ENCODE assay signal across 5 worm cellular contexts in genomic region chrV:20712318-20712993, ce11.
TF ChIP-seq lines count a peak whose summit lies in the region.

No protein-coding gene starts in this region.

TF ChIP-seq in whole organism, L1 larva, 84 proteins besides CTCF, POLR2A, EP300 and RAD21 (continued from another document and continues in another):
- TF ChIP-seq lir-3 (tag; optimal IDR thresholded peaks at IDR 0.05; lab: Kevin White, UChicago; ENCODE audit: poor library complexity) = no peak
- TF ChIP-seq zag-1 (tag; optimal IDR thresholded peaks at IDR 0.05; lab: Kevin White, UChicago) = no peak
- peak in 1 of 2 experiments; percentile 78 for TF ChIP-seq lin-35 (GFP tag; optimal IDR thresholded peaks at IDR 0.05; lab: Kevin White, UChicago)
- TF ChIP-seq efl-3 (GFP tag; optimal IDR thresholded peaks at IDR 0.05; lab: Kevin White, UChicago) = no peak
- TF ChIP-seq pqm-1 (tag; optimal IDR thresholded peaks at IDR 0.05; lab: Kevin White, UChicago) = no peak
- TF ChIP-seq aly-2 (tag; optimal IDR thresholded peaks at IDR 0.05; lab: Kevin White, UChicago) = no peak
- no peak for TF ChIP-seq nhr-237 (tag; optimal IDR thresholded peaks at IDR 0.05; lab: Kevin White, UChicago)
- TF ChIP-seq hpl-2 (GFP tag; optimal IDR thresholded peaks at IDR 0.05; lab: Kevin White, UChicago) = no peak
- peak in 2 of 6 experiments; percentile 71 to 77 for TF ChIP-seq elt-3 (tag; optimal IDR thresholded peaks at IDR 0.05; lab: Kevin White, UChicago)
- no peak for TF ChIP-seq mab-9 (GFP tag; IDR thresholded peaks at IDR 0.05; lab: Robert Waterston, UW)
- peak; percentile 20 for TF ChIP-seq tbx-2 (tag; optimal IDR thresholded peaks at IDR 0.05; lab: Kevin White, UChicago)
- peak; percentile 66 for TF ChIP-seq nhr-19 (GFP tag; conservative IDR thresholded peaks at IDR 0.05; lab: Robert Waterston, UW)
- no peak for TF ChIP-seq nhr-28 (tag; optimal IDR thresholded peaks at IDR 0.05; lab: Kevin White, UChicago)
- no peak for TF ChIP-seq rnt-1 (tag; optimal IDR thresholded peaks at IDR 0.05; lab: Kevin White, UChicago)
- no peak for TF ChIP-seq ceh-63 (GFP tag; optimal IDR thresholded peaks at IDR 0.05; lab: Kevin White, UChicago)
- no peak for TF ChIP-seq ztf-11 (tag; optimal IDR thresholded peaks at IDR 0.05; lab: Kevin White, UChicago)
- no peak for TF ChIP-seq sox-4 (tag; optimal IDR thresholded peaks at IDR 0.05; lab: Kevin White, UChicago)
- no peak for TF ChIP-seq nhr-77 (tag; optimal IDR thresholded peaks at IDR 0.05; lab: Kevin White, UChicago)
- TF ChIP-seq skn-1 (tag; optimal IDR thresholded peaks at IDR 0.05; lab: Kevin White, UChicago) = no peak
- no peak for TF ChIP-seq fkh-4 (tag; optimal IDR thresholded peaks at IDR 0.05; lab: Kevin White, UChicago; ENCODE audit: borderline replicate concordance)
- no peak for TF ChIP-seq egl-27 (tag; optimal IDR thresholded peaks at IDR 0.05; lab: Kevin White, UChicago)
- TF ChIP-seq fkh-8 (tag; optimal IDR thresholded peaks at IDR 0.05; lab: Kevin White, UChicago) = no peak
- no peak for TF ChIP-seq mef-2 (tag; optimal IDR thresholded peaks at IDR 0.05; lab: Kevin White, UChicago)
- TF ChIP-seq unc-62 (GFP tag; optimal IDR thresholded peaks at IDR 0.05; lab: Kevin White, UChicago) = no peak
- no peak for TF ChIP-seq zip-4 (GFP tag; optimal IDR thresholded peaks at IDR 0.05; lab: Kevin White, UChicago)
- no peak for TF ChIP-seq sup-37 (GFP tag; optimal IDR thresholded peaks at IDR 0.05; lab: Kevin White, UChicago)
- TF ChIP-seq ztf-4 (tag; optimal IDR thresholded peaks at IDR 0.05; lab: Kevin White, UChicago) = no peak

TF ChIP-seq in whole organism, L2 larva, 48 proteins besides CTCF, POLR2A, EP300 and RAD21 (continued from another document and continues in another):
- TF ChIP-seq mab-5 (tag; optimal IDR thresholded peaks at IDR 0.05; lab: Kevin White, UChicago) = no peak
- no peak for TF ChIP-seq nhr-12 (tag; optimal IDR thresholded peaks at IDR 0.05; lab: Kevin White, UChicago)
- TF ChIP-seq lin-13 (GFP tag; optimal IDR thresholded peaks at IDR 0.05; lab: Kevin White, UChicago) = no peak
- TF ChIP-seq peb-1 (tag; optimal IDR thresholded peaks at IDR 0.05; lab: Kevin White, UChicago) = no peak
- no peak for TF ChIP-seq ama-1 (optimal IDR thresholded peaks at IDR 0.05; lab: Kevin White, UChicago)
- no peak for TF ChIP-seq ZK546.5 (tag; optimal IDR thresholded peaks at IDR 0.05; lab: Kevin White, UChicago)
- TF ChIP-seq nhr-25 (tag; optimal IDR thresholded peaks at IDR 0.05; lab: Kevin White, UChicago) = no peak
- TF ChIP-seq nhr-6 (tag; optimal IDR thresholded peaks at IDR 0.05; lab: Kevin White, UChicago) = no peak
- peak; percentile 57 for TF ChIP-seq fos-1 (tag; optimal IDR thresholded peaks at IDR 0.05; lab: Kevin White, UChicago)
- TF ChIP-seq egl-27 (tag; optimal IDR thresholded peaks at IDR 0.05; lab: Kevin White, UChicago) = no peak
- TF ChIP-seq nhr-237 (tag; optimal IDR thresholded peaks at IDR 0.05; lab: Kevin White, UChicago) = no peak
- TF ChIP-seq unc-55 (GFP tag; optimal IDR thresholded peaks at IDR 0.05; lab: Kevin White, UChicago) = no peak
- TF ChIP-seq alr-1 (tag; optimal IDR thresholded peaks at IDR 0.05; lab: Kevin White, UChicago) = no peak
- no peak for TF ChIP-seq lin-11 (tag; optimal IDR thresholded peaks at IDR 0.05; lab: Kevin White, UChicago)
- TF ChIP-seq blmp-1 (tag; optimal IDR thresholded peaks at IDR 0.05; lab: Kevin White, UChicago; ENCODE audit: insufficient read depth) = no peak
- TF ChIP-seq C34F6.9 (tag; optimal IDR thresholded peaks at IDR 0.05; lab: Kevin White, UChicago) = no peak
- no peak for TF ChIP-seq nhr-11 (tag; optimal IDR thresholded peaks at IDR 0.05; lab: Kevin White, UChicago)
- peak; percentile 6 for TF ChIP-seq sem-4 (tag; optimal IDR thresholded peaks at IDR 0.05; lab: Kevin White, UChicago)
- no peak for TF ChIP-seq ztf-4 (tag; optimal IDR thresholded peaks at IDR 0.05; lab: Kevin White, UChicago)
- no peak for TF ChIP-seq R02D3.7 (tag; optimal IDR thresholded peaks at IDR 0.05; lab: Kevin White, UChicago)
- no peak for TF ChIP-seq Y55F3AM.14 (GFP tag; optimal IDR thresholded peaks at IDR 0.05; lab: Kevin White, UChicago)
- no peak for TF ChIP-seq lin-39 (tag; optimal IDR thresholded peaks at IDR 0.05; lab: Kevin White, UChicago)
- peak; percentile 55 for TF ChIP-seq crh-2 (tag; optimal IDR thresholded peaks at IDR 0.05; lab: Kevin White, UChicago)
- TF ChIP-seq F13H6.1 (tag; optimal IDR thresholded peaks at IDR 0.05; lab: Kevin White, UChicago) = peak; percentile 81
- TF ChIP-seq ztf-11 (tag; optimal IDR thresholded peaks at IDR 0.05; lab: Kevin White, UChicago) = no peak
- no peak for TF ChIP-seq nhr-10 (tag; optimal IDR thresholded peaks at IDR 0.05; lab: Kevin White, UChicago)
- TF ChIP-seq dmd-4 (tag; optimal IDR thresholded peaks at IDR 0.05; lab: Kevin White, UChicago) = no peak
- no peak for TF ChIP-seq skn-1 (tag; optimal IDR thresholded peaks at IDR 0.05; lab: Kevin White, UChicago)
- TF ChIP-seq lsy-2 (tag; optimal IDR thresholded peaks at IDR 0.05; lab: Kevin White, UChicago) = no peak

TF ChIP-seq in whole organism, L3 larva, 47 proteins besides CTCF, POLR2A, EP300 and RAD21 (continued from another document):
- TF ChIP-seq ama-1 (optimal IDR thresholded peaks at IDR 0.05; lab: Kevin White, UChicago) (no peak), elt-1 (tag; optimal IDR thresholded peaks at IDR 0.05; lab: Kevin White, UChicago) (no peak), lin-39 (tag; optimal IDR thresholded peaks at IDR 0.05; lab: Kevin White, UChicago) (no peak), aly-2 (tag; optimal IDR thresholded peaks at IDR 0.05; lab: Kevin White, UChicago) (no peak)

TF ChIP-seq in whole organism, L4 larva, 104 proteins besides CTCF, POLR2A, EP300 and RAD21 (continued from another document and continues in another):
- TF ChIP-seq nhr-76 (tag; optimal IDR thresholded peaks at IDR 0.05; lab: Kevin White, UChicago) (no peak), lim-7 (GFP tag; IDR thresholded peaks at IDR 0.05; lab: Robert Waterston, UW) (no peak), ceh-20 (GFP tag; IDR thresholded peaks at IDR 0.05; lab: Robert Waterston, UW) (peak; percentile 71; the same call in 1 of the 2 replicates), zfp-2 (tag; optimal IDR thresholded peaks at IDR 0.05; lab: Kevin White, UChicago) (no peak), ztf-11 (tag; optimal IDR thresholded peaks at IDR 0.05; lab: Kevin White, UChicago) (no peak), ceh-28 (tag; optimal IDR thresholded peaks at IDR 0.05; lab: Kevin White, UChicago) (no peak), T26A8.4 (GFP tag; IDR thresholded peaks at IDR 0.05; lab: Robert Waterston, UW) (no peak), mes-2 (tag; optimal IDR thresholded peaks at IDR 0.05; lab: Kevin White, UChicago; ENCODE audit: poor library complexity, severe bottlenecking) (peak; percentile 46), ces-1 (GFP tag; optimal IDR thresholded peaks at IDR 0.05; lab: Kevin White, UChicago) (no peak), nhr-10 (tag; optimal IDR thresholded peaks at IDR 0.05; lab: Kevin White, UChicago) (peak; percentile 78), lin-39 (tag; optimal IDR thresholded peaks at IDR 0.05; lab: Kevin White, UChicago) (no peak), ZK337.2 (GFP tag; IDR thresholded peaks at IDR 0.05; lab: Robert Waterston, UW) (no peak), dmd-6 (GFP tag; IDR thresholded peaks at IDR 0.05; lab: Robert Waterston, UW) (peak; percentile 84), spr-1 (tag; optimal IDR thresholded peaks at IDR 0.05; lab: Kevin White, UChicago) (no peak), unc-62 (GFP tag; optimal IDR thresholded peaks at IDR 0.05 in 1 of 2; lab: Kevin White, UChicago) (peak in 1 of 2 experiments; percentile 96), unc-62 (tag; optimal IDR thresholded peaks at IDR 0.05; lab: Kevin White, UChicago) (no peak), nhr-25 (tag; optimal IDR thresholded peaks at IDR 0.05; lab: Kevin White, UChicago; ENCODE audit: borderline replicate concordance, insufficient read depth) (no peak), unc-130 (GFP tag; optimal IDR thresholded peaks at IDR 0.05; lab: Kevin White, UChicago) (no peak), aha-1 (tag; lab: Kevin White, UChicago) (peak; percentile 99), daf-8 (GFP tag; IDR thresholded peaks at IDR 0.05; lab: Robert Waterston, UW) (no peak), dve-1 (tag; optimal IDR thresholded peaks at IDR 0.05; lab: Kevin White, UChicago; ENCODE audit: insufficient read depth) (peak; percentile 96), daf-19 (GFP tag; conservative IDR thresholded peaks at IDR 0.05; lab: Robert Waterston, UW) (no peak), lin-1 (GFP tag; IDR thresholded peaks at IDR 0.05; lab: Robert Waterston, UW) (peak; percentile 19; the same call in 1 of the 2 replicates), ama-1 (optimal IDR thresholded peaks at IDR 0.05; lab: Kevin White, UChicago) (no peak), nhr-28 (tag; optimal IDR thresholded peaks at IDR 0.05; lab: Kevin White, UChicago) (peak; percentile 88), ceh-32 (tag; optimal IDR thresholded peaks at IDR 0.05; lab: Kevin White, UChicago; ENCODE audit: poor library complexity) (no peak), zfp-3 (GFP tag; conservative IDR thresholded peaks at IDR 0.05; lab: Robert Waterston, UW) (no peak), zip-2 (tag; optimal IDR thresholded peaks at IDR 0.05; lab: Kevin White, UChicago) (no peak), nhr-41 (GFP tag; IDR thresholded peaks at IDR 0.05; lab: Robert Waterston, UW) (0 out of 2 replicates have a peak, but pooled peaks have one; percentile 24), zip-11 (GFP tag; IDR thresholded peaks at IDR 0.05; lab: Robert Waterston, UW) (no peak), daf-16 (GFP tag; optimal IDR thresholded peaks at IDR 0.05; lab: Kevin White, UChicago) (peak in 1 of 2 experiments; percentile 36), daf-16 (tag; optimal IDR thresholded peaks at IDR 0.05; lab: Kevin White, UChicago) (peak; percentile 96), fkh-10 (GFP tag; optimal IDR thresholded peaks at IDR 0.05; lab: Kevin White, UChicago) (no peak), ceh-62 (tag; optimal IDR thresholded peaks at IDR 0.05; lab: Kevin White, UChicago) (no peak), madf-5 (GFP tag; IDR thresholded peaks at IDR 0.05; lab: Robert Waterston, UW) (no peak), ceh-44 (GFP tag; IDR thresholded peaks at IDR 0.05; lab: Robert Waterston, UW) (no peak), arid-1 (GFP tag; conservative IDR thresholded peaks at IDR 0.05; lab: Robert Waterston, UW) (no peak), duxl-1 (tag; optimal IDR thresholded peaks at IDR 0.05; lab: Kevin White, UChicago; ENCODE audit: poor library complexity) (no peak), attf-4 (tag; optimal IDR thresholded peaks at IDR 0.05; lab: Kevin White, UChicago) (no peak), hif-1 (tag; optimal IDR thresholded peaks at IDR 0.05; lab: Kevin White, UChicago) (peak in 1 of 2 experiments; percentile 56), nhr-6 (tag; optimal IDR thresholded peaks at IDR 0.05; lab: Kevin White, UChicago) (peak; percentile 1)

TF ChIP-seq in whole organism, young adult, 124 proteins besides CTCF, POLR2A, EP300 and RAD21 (continued from another document and continues in another):
- TF ChIP-seq egrh-3 (GFP tag; IDR thresholded peaks at IDR 0.05; lab: Robert Waterston, UW) (no peak), nfyb-1 (GFP tag; IDR thresholded peaks at IDR 0.05; lab: Robert Waterston, UW) (no peak), madf-8 (GFP tag; conservative IDR thresholded peaks at IDR 0.05; lab: Robert Waterston, UW) (no peak), ceh-91 (GFP tag; IDR thresholded peaks at IDR 0.05; lab: Robert Waterston, UW) (no peak), ets-4 (GFP tag; optimal IDR thresholded peaks at IDR 0.05; lab: Kevin White, UChicago) (no peak), nfya-2 (GFP tag; IDR thresholded peaks at IDR 0.05; lab: Robert Waterston, UW) (no peak), ceh-79 (tag; optimal IDR thresholded peaks at IDR 0.05; lab: Kevin White, UChicago) (no peak), bed-2 (GFP tag; IDR thresholded peaks at IDR 0.05; lab: Robert Waterston, UW) (no peak), F22D6.2 (tag; optimal IDR thresholded peaks at IDR 0.05; lab: Kevin White, UChicago) (peak; percentile 58), F55B11.4 (tag; optimal IDR thresholded peaks at IDR 0.05; lab: Kevin White, UChicago; ENCODE audit: borderline replicate concordance, insufficient read depth) (no peak), F49E8.2 (tag; optimal IDR thresholded peaks at IDR 0.05; lab: Kevin White, UChicago; ENCODE audit: insufficient read depth) (no peak), madf-6 (GFP tag; IDR thresholded peaks at IDR 0.05; lab: Robert Waterston, UW) (no peak), him-1 (tag; optimal IDR thresholded peaks at IDR 0.05; lab: Kevin White, UChicago) (no peak), dpff-1 (tag; optimal IDR thresholded peaks at IDR 0.05; lab: Kevin White, UChicago) (no peak), hlh-12 (tag; optimal IDR thresholded peaks at IDR 0.05; lab: Kevin White, UChicago) (no peak), hmg-20 (GFP tag; IDR thresholded peaks at IDR 0.05; lab: Robert Waterston, UW) (no peak), ztf-25 (GFP tag; IDR thresholded peaks at IDR 0.05; lab: Robert Waterston, UW) (no peak), ZK185.1 (tag; optimal IDR thresholded peaks at IDR 0.05; lab: Kevin White, UChicago; ENCODE audit: poor library complexity, severe bottlenecking) (no peak), ztf-22 (GFP tag; optimal IDR thresholded peaks at IDR 0.05; lab: Kevin White, UChicago) (peak; percentile 57), rpc-1 (optimal IDR thresholded peaks at IDR 0.05; lab: Kevin White, UChicago) (no peak), rpc-1 (tag; optimal IDR thresholded peaks at IDR 0.05; lab: Kevin White, UChicago) (no peak), ztf-3 (GFP tag; optimal IDR thresholded peaks at IDR 0.05; lab: Kevin White, UChicago) (no peak), egl-44 (GFP tag; IDR thresholded peaks at IDR 0.05; lab: Robert Waterston, UW) (peak; percentile 57; the same call in 1 of the 2 replicates), lir-1 (GFP tag; conservative IDR thresholded peaks at IDR 0.05; lab: Robert Waterston, UW) (0 out of 2 replicates have a peak, but pooled peaks have one; percentile 12), pbrm-1 (GFP tag; IDR thresholded peaks at IDR 0.05; lab: Robert Waterston, UW) (0 out of 2 replicates have a peak, but pooled peaks have one; percentile 7), ekl-4 (GFP tag; IDR thresholded peaks at IDR 0.05; lab: Robert Waterston, UW) (no peak), unc-62 (GFP tag; optimal IDR thresholded peaks at IDR 0.05; lab: Kevin White, UChicago) (peak; percentile 5), egl-18 (GFP tag; IDR thresholded peaks at IDR 0.05; lab: Robert Waterston, UW) (no peak), lsl-1 (GFP tag; optimal IDR thresholded peaks at IDR 0.05; lab: Kevin White, UChicago) (no peak), sea-2 (GFP tag; IDR thresholded peaks at IDR 0.05; lab: Robert Waterston, UW) (no peak), pha-4 (tag; optimal IDR thresholded peaks at IDR 0.05; lab: Kevin White, UChicago) (peak; percentile 81), ztf-6 (GFP tag; IDR thresholded peaks at IDR 0.05; lab: Robert Waterston, UW) (no peak), hrde-1 (tag; optimal IDR thresholded peaks at IDR 0.05; lab: Kevin White, UChicago; ENCODE audit: borderline replicate concordance) (no peak), ztf-18 (tag; optimal IDR thresholded peaks at IDR 0.05; lab: Kevin White, UChicago) (no peak), F57A8.1 (GFP tag; optimal IDR thresholded peaks at IDR 0.05; lab: Kevin White, UChicago) (no peak), lin-26 (GFP tag; IDR thresholded peaks at IDR 0.05; lab: Robert Waterston, UW) (no peak), lin-40 (tag; optimal IDR thresholded peaks at IDR 0.05; lab: Kevin White, UChicago) (peak; percentile 43), ztf-28 (GFP tag; IDR thresholded peaks at IDR 0.05; lab: Robert Waterston, UW) (no peak), lag-1 (GFP tag; IDR thresholded peaks at IDR 0.05; lab: Robert Waterston, UW) (no peak), ccch-3 (GFP tag; optimal IDR thresholded peaks at IDR 0.05; lab: Kevin White, UChicago) (no peak), snpc-1.3 (tag; optimal IDR thresholded peaks at IDR 0.05; lab: Kevin White, UChicago; ENCODE audit: insufficient read depth) (no peak), attf-3 (GFP tag; conservative IDR thresholded peaks at IDR 0.05; lab: Robert Waterston, UW) (no peak), ceh-100 (GFP tag; IDR thresholded peaks at IDR 0.05; lab: Robert Waterston, UW) (no peak), B0261.1 (tag; optimal IDR thresholded peaks at IDR 0.05; lab: Kevin White, UChicago) (no peak), aptf-2 (GFP tag; conservative IDR thresholded peaks at IDR 0.05; lab: Robert Waterston, UW) (no peak), madf-3 (GFP tag; IDR thresholded peaks at IDR 0.05; lab: Robert Waterston, UW) (no peak), Y67H2A.10 (GFP tag; conservative IDR thresholded peaks at IDR 0.05; lab: Robert Waterston, UW) (no peak), mes-4 (tag; optimal IDR thresholded peaks at IDR 0.05; lab: Kevin White, UChicago) (no peak)
